Worm (Caenorhabditis elegans): ENCODE data around the gene C35A5.6.

- no peak for TF ChIP-seq lin-38 (GFP tag; IDR thresholded peaks at IDR 0.05)
- TF ChIP-seq zfp-2 (tag; optimal IDR thresholded peaks at IDR 0.05), result no peak
- no peak for TF ChIP-seq mep-1 (tag; optimal IDR thresholded peaks at IDR 0.05)
- no peak for TF ChIP-seq nhr-77 (tag; optimal IDR thresholded peaks at IDR 0.05)
- no peak for TF ChIP-seq nhr-76 (tag; optimal IDR thresholded peaks at IDR 0.05)
- no peak for TF ChIP-seq ZK337.2 (GFP tag; IDR thresholded peaks at IDR 0.05)
- no peak for TF ChIP-seq mdl-1 (tag; optimal IDR thresholded peaks at IDR 0.05)
- no peak for TF ChIP-seq aly-2 (tag; optimal IDR thresholded peaks at IDR 0.05)
- TF ChIP-seq F44E2.7 (GFP tag; IDR thresholded peaks at IDR 0.05), result no peak
These were observed 19.6 kb downstream of the C35A5.6 start, which contains the start of gene F25D1.3 for ce11 chrV:10528500-10528899.
